Worm (Caenorhabditis elegans) whole organism, L2 larva: ENCODE data around the gene nhr-110.

Experiments used
- F13H6.1 ChIP-seq: sonication (generic microtip); optimal IDR thresholded peaks from 2 replicates; lab custom pipeline; 2016; ENCODE audit warnings: missing genetic modification characterization, missing compliant biosample characterization
- ama-1 ChIP-seq: fragments of 150-350 bp; optimal IDR thresholded peaks from 2 replicates; lab custom pipeline; 2018; ENCODE audit warnings: inconsistent platforms
- nhr-25 ChIP-seq: fragments of 150-350 bp; sonication (generic microtip); optimal IDR thresholded peaks from 3 replicates; lab custom pipeline; 2014; ENCODE audit warnings: missing biosample characterization, missing genetic modification characterization
- nhr-77 ChIP-seq: fragments of 150-350 bp; optimal IDR thresholded peaks from 2 replicates; lab custom pipeline; 2014; ENCODE audit warnings: missing biosample characterization, missing genetic modification characterization
- peb-1 ChIP-seq: fragments of 150-350 bp; optimal IDR thresholded peaks from 2 replicates; lab custom pipeline; 2014; ENCODE audit warnings: missing biosample characterization, missing genetic modification characterization
- snpc-4 ChIP-seq: fragments of 150-350 bp; optimal IDR thresholded peaks from 2 replicates; lab custom pipeline; 2014; ENCODE audit warnings: missing biosample characterization, missing genetic modification characterization
- unc-62 ChIP-seq: fragments of 150-350 bp; optimal IDR thresholded peaks from 2 replicates; lab custom pipeline; 2014; ENCODE audit warnings: missing biosample characterization, missing genetic modification reagents, missing genetic modification characterization

DNA sequence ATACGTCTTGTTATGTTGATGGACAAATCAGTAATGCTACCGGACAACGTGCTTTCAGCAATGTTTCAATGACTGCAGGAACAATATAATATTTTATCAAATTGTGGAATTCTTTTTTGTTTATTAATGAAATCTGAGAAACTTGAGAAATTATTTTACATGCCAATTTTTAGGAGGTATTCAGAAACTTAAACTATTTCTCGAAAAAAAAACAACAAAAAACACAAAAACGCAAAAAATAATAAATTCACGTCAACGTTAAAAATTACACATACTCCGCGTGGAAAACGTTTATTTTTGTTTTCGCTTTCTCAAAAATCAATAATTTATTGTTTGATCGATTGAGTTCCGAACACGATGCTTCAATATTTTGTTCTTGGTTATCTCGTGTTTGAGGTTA is 18.0 kb upstream of the nhr-110 start, which contains the start of gene Y46H3D.1:
- no peak for TF ChIP-seq snpc-4 (tag; lab: Kevin White, UChicago)
- no peak for TF ChIP-seq nhr-77 (tag; lab: Kevin White, UChicago)
- TF ChIP-seq unc-62 (GFP tag; lab: Kevin White, UChicago) = no peak
- no peak for TF ChIP-seq ama-1 (lab: Kevin White, UChicago)
- TF ChIP-seq peb-1 (tag; lab: Kevin White, UChicago) = no peak
- no peak for TF ChIP-seq nhr-25 (tag; lab: Kevin White, UChicago)
- TF ChIP-seq F13H6.1 (tag; lab: Kevin White, UChicago) = no peak
